Fruit fly (Drosophila melanogaster) whole organism, embryonic: Measurements from ENCODE around the gene kra.
A peak's percentile ranks its signal among the peaks of the same experiment; 100 is the strongest.

Source experiments
- ATbp ChIP-seq: fragments of 200-800 bp; sonication (Bioruptor generic); optimal IDR thresholded peaks from 2 replicates; lab custom pipeline; 2017; ENCODE audit warnings: missing biosample characterization, mild to moderate bottlenecking, missing genetic modification characterization, missing genetic modification reagents
- Asciz ChIP-seq: fragments of 200-800 bp; sonication (Bioruptor generic); optimal IDR thresholded peaks from 2 replicates; lab custom pipeline; 2017; ENCODE audit warnings: missing biosample characterization, mild to moderate bottlenecking, missing genetic modification characterization, missing genetic modification reagents
- Atf-2 ChIP-seq: fragments of 200-800 bp; sonication (Bioruptor generic); optimal IDR thresholded peaks from 2 replicates; lab custom pipeline; 2016; ENCODE audit warnings: missing biosample characterization, missing genetic modification characterization
- Bteb2 ChIP-seq: fragments of 200-800 bp; sonication (Bioruptor generic); optimal IDR thresholded peaks from 2 replicates; lab custom pipeline; 2016; ENCODE audit warnings: missing biosample characterization, missing genetic modification characterization
- CG10321 ChIP-seq: fragments of 200-800 bp; sonication (Bioruptor generic); IDR thresholded peaks from 2 replicates; pipeline ENCODE4 v1.3.6; 2022; ENCODE audit warnings: missing biosample characterization, missing genetic modification characterization
- CG12071 ChIP-seq: fragments of 200-800 bp; sonication (Bioruptor generic); optimal IDR thresholded peaks from 3 replicates; lab custom pipeline; 2018; ENCODE audit warnings: missing biosample characterization, mild to moderate bottlenecking, missing genetic modification characterization
- CG12155 ChIP-seq: fragments of 200-800 bp; sonication (Bioruptor generic); optimal IDR thresholded peaks from 3 replicates; lab custom pipeline; 2016; ENCODE audit warnings: missing biosample characterization, missing genetic modification characterization
- CG13287 ChIP-seq: fragments of 200-800 bp; sonication (Bioruptor generic); IDR thresholded peaks from 2 replicates; pipeline ENCODE4 v1.3.6; 2022; ENCODE audit warnings: missing biosample characterization, missing genetic modification characterization; ENCODE audit not compliant: partially characterized antibody
- CG16779 ChIP-seq: fragments of 200-800 bp; sonication (Bioruptor generic); IDR thresholded peaks from 2 replicates; pipeline ENCODE4 v1.3.6; 2022; ENCODE audit warnings: missing biosample characterization, missing genetic modification characterization
- CG16815 ChIP-seq: fragments of 200-800 bp; sonication (Bioruptor generic); optimal IDR thresholded peaks from 3 replicates; lab custom pipeline; 2017; ENCODE audit warnings: missing biosample characterization, mild to moderate bottlenecking, missing genetic modification characterization
- CG16863 ChIP-seq: fragments of 200-800 bp; sonication (Bioruptor generic); optimal IDR thresholded peaks from 3 replicates; lab custom pipeline; 2016; ENCODE audit warnings: missing biosample characterization, missing genetic modification characterization
- CG17328 ChIP-seq: fragments of 200-800 bp; sonication (Bioruptor generic); IDR thresholded peaks from 2 replicates; pipeline ENCODE4 v1.3.6; 2022; ENCODE audit warnings: missing biosample characterization, missing genetic modification characterization
- CG18011 ChIP-seq: fragments of 200-800 bp; sonication (Bioruptor generic); optimal IDR thresholded peaks from 2 replicates; lab custom pipeline; 2017; ENCODE audit warnings: missing biosample characterization, missing genetic modification characterization, mild to moderate bottlenecking, moderate library complexity, missing genotype
- CG2202 ChIP-seq: fragments of 200-800 bp; sonication (Bioruptor generic); optimal IDR thresholded peaks from 2 replicates; lab custom pipeline; 2018; ENCODE audit warnings: missing biosample characterization, mild to moderate bottlenecking, missing genetic modification characterization
- CG31365 ChIP-seq: fragments of 200-800 bp; sonication (Bioruptor generic); optimal IDR thresholded peaks from 2 replicates; lab custom pipeline; 2018; ENCODE audit warnings: missing biosample characterization, mild to moderate bottlenecking, missing genetic modification characterization
- CG3995 ChIP-seq: fragments of 200-800 bp; sonication (Bioruptor generic); optimal IDR thresholded peaks from 3 replicates; lab custom pipeline; 2016; ENCODE audit warnings: missing biosample characterization, missing genetic modification characterization
- CG7556 ChIP-seq: fragments of 200-800 bp; sonication (Bioruptor generic); optimal IDR thresholded peaks from 2 replicates; lab custom pipeline; 2017; ENCODE audit warnings: missing biosample characterization, mild to moderate bottlenecking, missing genetic modification characterization
- CG8089 ChIP-seq: fragments of 200-800 bp; sonication (Bioruptor generic); optimal IDR thresholded peaks from 3 replicates; lab custom pipeline; 2016; ENCODE audit warnings: missing biosample characterization, missing genetic modification characterization
- CG8281 ChIP-seq: fragments of 200-800 bp; sonication (Bioruptor generic); optimal IDR thresholded peaks from 2 replicates; lab custom pipeline; 2018; ENCODE audit warnings: missing biosample characterization, mild to moderate bottlenecking, missing genetic modification characterization, moderate library complexity
- CrebB ChIP-seq: fragments of 200-800 bp; sonication (Bioruptor generic); optimal IDR thresholded peaks from 3 replicates; lab custom pipeline; 2018; ENCODE audit warnings: missing biosample characterization, mild to moderate bottlenecking, missing genetic modification characterization
- D19B ChIP-seq: fragments of 200-800 bp; sonication (Bioruptor generic); optimal IDR thresholded peaks from 2 replicates; lab custom pipeline; 2017; ENCODE audit warnings: missing biosample characterization, mild to moderate bottlenecking, missing genetic modification characterization
- Dip2 ChIP-seq: fragments of 200-800 bp; sonication (Bioruptor generic); IDR thresholded peaks from 2 replicates; pipeline ENCODE4 v1.3.6; 2022; ENCODE audit warnings: missing biosample characterization, missing genetic modification characterization
- Doc3 ChIP-seq: fragments of 200-800 bp; sonication (Bioruptor generic); IDR thresholded peaks from 3 replicates; pipeline ENCODE4 v1.3.6; 2022; ENCODE audit warnings: missing biosample characterization, missing genetic modification characterization; ENCODE audit not compliant: partially characterized antibody
- HmgD ChIP-seq: fragments of 200-800 bp; sonication (Bioruptor generic); optimal IDR thresholded peaks from 3 replicates; lab custom pipeline; 2016; ENCODE audit warnings: missing biosample characterization, missing genetic modification characterization
- Hmx ChIP-seq: fragments of 200-800 bp; sonication (Bioruptor generic); optimal IDR thresholded peaks from 2 replicates; lab custom pipeline; 2016; ENCODE audit warnings: missing biosample characterization, missing genetic modification characterization
- Hsf ChIP-seq: fragments of 200-800 bp; sonication (Bioruptor generic); optimal IDR thresholded peaks from 3 replicates; lab custom pipeline; 2016; ENCODE audit warnings: missing biosample characterization, missing genetic modification characterization
- Lhr ChIP-seq: fragments of 200-800 bp; sonication (Bioruptor generic); optimal IDR thresholded peaks from 3 replicates; lab custom pipeline; 2017; ENCODE audit warnings: mild to moderate bottlenecking, missing biosample characterization, missing genetic modification reagents, missing genetic modification characterization
- MBD-R2 ChIP-seq: fragments of 200-800 bp; sonication (Bioruptor generic); IDR thresholded peaks from 2 replicates; pipeline ENCODE4 v1.3.6; 2022; ENCODE audit warnings: missing biosample characterization, missing genetic modification characterization
- NC2β ChIP-seq: fragments of 200-800 bp; sonication (Bioruptor generic); optimal IDR thresholded peaks from 2 replicates; lab custom pipeline; 2016; ENCODE audit warnings: missing biosample characterization, missing genetic modification characterization
- NK7.1 ChIP-seq: fragments of 200-800 bp; sonication (Bioruptor generic); optimal IDR thresholded peaks from 3 replicates; lab custom pipeline; 2016; ENCODE audit warnings: missing biosample characterization, missing genetic modification characterization
- Tbp ChIP-seq: fragments of >200 bp; optimal IDR thresholded peaks from 2 replicates; lab custom pipeline; 2018; ENCODE audit warnings: missing biosample characterization, missing genetic modification characterization
- Vsx1 ChIP-seq: fragments of 200-800 bp; sonication (Bioruptor generic); optimal IDR thresholded peaks from 2 replicates; lab custom pipeline; 2017; ENCODE audit warnings: missing biosample characterization, mild to moderate bottlenecking, missing genetic modification characterization, missing genetic modification reagents
- aop ChIP-seq: fragments of 200-800 bp; sonication (Bioruptor generic); IDR thresholded peaks from 2 replicates; pipeline ENCODE4 v1.3.6; 2022; ENCODE audit warnings: missing biosample characterization, missing genetic modification characterization
- ci ChIP-seq: fragments of 200-800 bp; sonication (Bioruptor generic); IDR thresholded peaks from 3 replicates; pipeline ENCODE4 v1.3.6; 2022; ENCODE audit warnings: missing biosample characterization, missing genetic modification characterization
- crc ChIP-seq: fragments of 200-800 bp; sonication (Bioruptor generic); optimal IDR thresholded peaks from 2 replicates; lab custom pipeline; 2016; ENCODE audit warnings: missing biosample characterization, missing genetic modification characterization
- crp ChIP-seq, 2 experiments: fragments of 200-800 bp; sonication (Bioruptor generic); optimal IDR thresholded peaks; 2 replicates in 1 of 2; 3 replicates in 1 of 2; lab custom pipeline; 2017; ENCODE audit warnings: missing biosample characterization in 2 of 2, missing genetic modification characterization in 2 of 2, mild to moderate bottlenecking in 1 of 2, moderate library complexity in 1 of 2
- disco-r ChIP-seq: fragments of 200-800 bp; sonication (Bioruptor generic); optimal IDR thresholded peaks from 2 replicates; lab custom pipeline; 2016; ENCODE audit warnings: missing biosample characterization, missing genetic modification characterization
- ems ChIP-seq: fragments of 200-800 bp; sonication (Bioruptor generic); optimal IDR thresholded peaks from 3 replicates; lab custom pipeline; 2016; ENCODE audit warnings: missing biosample characterization, missing genetic modification characterization
- esg ChIP-seq: fragments of 200-800 bp; sonication (Bioruptor generic); conservative IDR thresholded peaks from 2 replicates; pipeline ENCODE4 v1.3.6; 2022; ENCODE audit warnings: missing biosample characterization, missing genetic modification characterization
- fd64A ChIP-seq: fragments of 200-800 bp; sonication (Bioruptor generic); optimal IDR thresholded peaks from 3 replicates; lab custom pipeline; 2018; ENCODE audit warnings: missing biosample characterization, mild to moderate bottlenecking, missing genetic modification characterization
- her ChIP-seq: fragments of 200-800 bp; sonication (Bioruptor generic); optimal IDR thresholded peaks from 2 replicates; lab custom pipeline; 2016; ENCODE audit warnings: missing biosample characterization, missing genetic modification characterization
- inv ChIP-seq: fragments of 200-800 bp; sonication (Bioruptor generic); IDR thresholded peaks from 2 replicates; pipeline ENCODE4 v1.3.6; 2022; ENCODE audit warnings: missing biosample characterization, missing genetic modification characterization; ENCODE audit not compliant: partially characterized antibody
- jigr1 ChIP-seq: fragments of 200-800 bp; sonication (Bioruptor generic); IDR thresholded peaks from 3 replicates; pipeline ENCODE4 v1.3.6; 2022; ENCODE audit warnings: missing biosample characterization, missing genetic modification characterization
- lbe ChIP-seq: fragments of 200-800 bp; sonication (Bioruptor generic); optimal IDR thresholded peaks from 2 replicates; lab custom pipeline; 2016; ENCODE audit warnings: missing biosample characterization, mild to moderate bottlenecking, missing genetic modification characterization
- luna ChIP-seq: fragments of 200-800 bp; sonication (Bioruptor generic); optimal IDR thresholded peaks from 2 replicates; lab custom pipeline; 2016; ENCODE audit warnings: missing biosample characterization, missing genetic modification characterization
- nom ChIP-seq: fragments of 200-800 bp; sonication (Bioruptor generic); optimal IDR thresholded peaks from 2 replicates; lab custom pipeline; 2017; ENCODE audit warnings: missing biosample characterization, missing genetic modification characterization, mild to moderate bottlenecking, moderate library complexity, missing genetic modification reagents
- org-1 ChIP-seq: fragments of 200-800 bp; sonication (Bioruptor generic); optimal IDR thresholded peaks from 2 replicates; lab custom pipeline; 2017; ENCODE audit warnings: missing biosample characterization, missing genetic modification characterization
- pfk ChIP-seq: fragments of 200-800 bp; sonication (Bioruptor generic); optimal IDR thresholded peaks from 2 replicates; lab custom pipeline; 2018; ENCODE audit warnings: missing biosample characterization, mild to moderate bottlenecking, missing genetic modification characterization, moderate library complexity
- sd ChIP-seq: fragments of 200-800 bp; sonication (Bioruptor generic); optimal IDR thresholded peaks from 3 replicates; lab custom pipeline; 2018; ENCODE audit warnings: missing biosample characterization, mild to moderate bottlenecking, missing genetic modification characterization, moderate library complexity
- sna ChIP-seq: fragments of 200-800 bp; sonication (Bioruptor generic); IDR thresholded peaks from 2 replicates; pipeline ENCODE4 v1.3.6; 2022; ENCODE audit warnings: missing biosample characterization, missing genetic modification characterization; ENCODE audit not compliant: partially characterized antibody
- z ChIP-seq: fragments of 200-800 bp; sonication (Bioruptor generic); IDR thresholded peaks from 3 replicates; pipeline ENCODE4 v1.3.6; 2022; ENCODE audit warnings: missing biosample characterization, missing genetic modification characterization

Gene kra

DNA sequence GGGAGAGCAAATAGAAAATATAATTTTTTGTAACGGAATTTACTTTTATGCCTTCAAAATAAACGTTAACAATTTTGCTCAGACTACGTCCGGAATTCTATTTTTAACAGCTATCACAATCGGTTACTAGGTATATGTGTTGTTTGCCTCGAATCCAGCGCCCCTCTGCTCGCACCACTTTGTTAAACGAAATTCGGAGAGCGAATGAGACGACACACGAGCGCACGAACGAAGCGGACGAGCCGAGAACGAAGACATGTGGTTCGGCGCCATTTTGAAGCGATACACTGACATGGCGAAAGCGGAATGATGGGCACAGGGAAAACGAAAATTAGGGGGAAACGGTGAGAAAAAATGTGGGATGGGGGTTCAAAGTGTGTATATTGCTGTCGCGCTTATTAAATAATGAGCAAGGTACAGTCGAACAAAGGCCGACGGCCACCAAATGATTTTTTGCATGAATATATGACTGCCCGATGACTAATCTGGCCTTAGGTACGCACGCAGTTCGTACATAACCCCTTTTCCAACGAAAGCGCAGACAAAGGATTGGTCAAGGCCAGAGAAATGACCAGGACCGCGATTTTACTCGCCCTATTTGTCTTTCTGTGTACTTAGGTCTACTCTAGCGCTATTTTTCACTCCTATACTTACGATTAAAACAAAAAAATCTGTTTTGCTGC, 434 bp downstream of the kra start (continued):
- TF ChIP-seq CrebB (no peak), CG2202 (tag; lab: Kevin White, UChicago) (no peak), Doc3 (GFP tag; lab: Robert Waterston, UW) (no peak), CG7556 (GFP tag; lab: Kevin White, UChicago) (no peak), CG12071 (GFP tag; lab: Kevin White, UChicago) (no peak), NC2β (GFP tag; lab: Kevin White, UChicago) (no peak), fd64A (GFP tag; lab: Kevin White, UChicago) (no peak), Hmx (no peak), Lhr (no peak), CG16815 (GFP tag; lab: Kevin White, UChicago) (no peak), pfk (GFP tag; lab: Kevin White, UChicago) (peak; percentile 92), CG3995 (GFP tag; lab: Kevin White, UChicago) (no peak), Hsf (no peak), Atf-2 (GFP tag; lab: Kevin White, UChicago) (no peak), crc (GFP tag; lab: Kevin White, UChicago) (no peak), CG8089 (no peak), Bteb2 (GFP tag; lab: Kevin White, UChicago) (no peak), Dip2 (GFP tag; lab: Robert Waterston, UW) (no peak), lbe (GFP tag; lab: Kevin White, UChicago) (peak; percentile 64), ci (GFP tag; lab: Robert Waterston, UW) (no peak), CG16779 (GFP tag; lab: Robert Waterston, UW) (no peak), crp (GFP tag; optimal IDR thresholded peaks at IDR 0.05; lab: Kevin White, UChicago) (no peak), sna (GFP tag; lab: Robert Waterston, UW) (no peak), org-1 (GFP tag; lab: Kevin White, UChicago) (no peak), ATbp (GFP tag; lab: Kevin White, UChicago) (no peak), Tbp (GFP tag; lab: Kevin White, UChicago) (peak; percentile 82), D19B (GFP tag; lab: Kevin White, UChicago) (no peak), CG31365 (tag; lab: Kevin White, UChicago) (no peak), jigr1 (GFP tag; lab: Robert Waterston, UW) (no peak), CG13287 (GFP tag; lab: Robert Waterston, UW) (no peak), CG18011 (GFP tag; lab: Kevin White, UChicago) (no peak), her (GFP tag; lab: Kevin White, UChicago) (no peak), CG16863 (GFP tag; lab: Kevin White, UChicago) (no peak), CG17328 (GFP tag; lab: Robert Waterston, UW) (no peak), nom (GFP tag; lab: Kevin White, UChicago) (peak; percentile 75), Vsx1 (GFP tag; lab: Kevin White, UChicago) (no peak), aop (GFP tag; lab: Robert Waterston, UW) (no peak), sd (tag; lab: Kevin White, UChicago) (peak; percentile 95), MBD-R2 (GFP tag; lab: Robert Waterston, UW) (no peak), HmgD (GFP tag; lab: Kevin White, UChicago) (no peak), NK7.1 (GFP tag; lab: Kevin White, UChicago) (no peak), disco-r (GFP tag; lab: Kevin White, UChicago) (no peak), CG8281 (tag; lab: Kevin White, UChicago) (no peak), CG10321 (GFP tag; lab: Robert Waterston, UW) (no peak), z (GFP tag; lab: Robert Waterston, UW) (no peak), inv (no peak), esg (no peak), ems (no peak), CG12155 (GFP tag; lab: Kevin White, UChicago) (no peak), luna (GFP tag; lab: Kevin White, UChicago) (peak; percentile 13), Asciz (GFP tag; lab: Kevin White, UChicago) (no peak)
